Fruit fly (Drosophila melanogaster) whole organism, adult: ENCODE data around the gene CG32276.

Source experiments
- CG11617 ChIP-seq: fragments of 200-800 bp; sonication (Bioruptor generic); optimal IDR thresholded peaks from 2 replicates; lab custom pipeline; 2017; ENCODE audit warnings: mild to moderate bottlenecking, missing biosample characterization, missing genetic modification reagents, missing genetic modification characterization
- CG12768 ChIP-seq: fragments of 200-800 bp; sonication (Bioruptor generic); optimal IDR thresholded peaks from 2 replicates; lab custom pipeline; 2017; ENCODE audit warnings: missing biosample characterization, missing genetic modification characterization, mild to moderate bottlenecking, moderate library complexity, missing genetic modification reagents
- CG14711 ChIP-seq: fragments of 200-800 bp; sonication (Bioruptor generic); optimal IDR thresholded peaks from 2 replicates; lab custom pipeline; 2018; ENCODE audit warnings: missing biosample characterization, mild to moderate bottlenecking, missing genetic modification characterization, moderate library complexity
- CG1620 ChIP-seq: fragments of 200-800 bp; sonication (Bioruptor generic); optimal IDR thresholded peaks from 2 replicates; lab custom pipeline; 2016; ENCODE audit warnings: missing biosample characterization, missing genetic modification characterization
- CG33017 ChIP-seq: fragments of 200-800 bp; sonication (Bioruptor generic); optimal IDR thresholded peaks from 2 replicates; lab custom pipeline; 2018; ENCODE audit warnings: missing biosample characterization, mild to moderate bottlenecking, missing genetic modification characterization, moderate library complexity
- CG5204 ChIP-seq: fragments of 200-800 bp; sonication (Bioruptor generic); optimal IDR thresholded peaks from 2 replicates; lab custom pipeline; 2016; ENCODE audit warnings: missing biosample characterization, missing genetic modification characterization
- CG7045 ChIP-seq: fragments of 200-800 bp; sonication (Bioruptor generic); optimal IDR thresholded peaks from 2 replicates; lab custom pipeline; 2017; ENCODE audit warnings: missing biosample characterization, mild to moderate bottlenecking, missing genetic modification characterization
- CG7101 ChIP-seq: fragments of 200-800 bp; sonication (Bioruptor generic); optimal IDR thresholded peaks from 2 replicates; lab custom pipeline; 2018; ENCODE audit warnings: missing biosample characterization, mild to moderate bottlenecking, missing genetic modification characterization, moderate library complexity
- Clk ChIP-seq: fragments of 200-800 bp; sonication (Bioruptor generic); optimal IDR thresholded peaks from 2 replicates; lab custom pipeline; 2017; ENCODE audit warnings: missing biosample characterization, missing genetic modification characterization
- Crg-1 ChIP-seq: fragments of 200-800 bp; sonication (Bioruptor generic); optimal IDR thresholded peaks from 2 replicates; lab custom pipeline; 2016; ENCODE audit warnings: missing biosample characterization, missing genetic modification characterization
- Hr96 ChIP-seq: fragments of 200-800 bp; sonication (Bioruptor generic); optimal IDR thresholded peaks from 2 replicates; lab custom pipeline; 2016; ENCODE audit warnings: missing biosample characterization, missing genetic modification characterization
- Mnt ChIP-seq: fragments of 200-800 bp; sonication (Bioruptor generic); optimal IDR thresholded peaks from 2 replicates; lab custom pipeline; 2016; ENCODE audit warnings: missing biosample characterization, mild to moderate bottlenecking, missing genetic modification characterization
- bab1 ChIP-seq: fragments of 200-800 bp; sonication (Bioruptor generic); optimal IDR thresholded peaks from 3 replicates; lab custom pipeline; 2019; ENCODE audit warnings: missing biosample characterization, mild to moderate bottlenecking, missing genetic modification characterization, moderate library complexity
- cic ChIP-seq: fragments of 200-800 bp; sonication (Bioruptor generic); optimal IDR thresholded peaks from 2 replicates; lab custom pipeline; 2017; ENCODE audit warnings: missing biosample characterization, mild to moderate bottlenecking, missing genetic modification characterization, moderate library complexity
- cnc ChIP-seq, 2 experiments: fragments of >200 bp; optimal IDR thresholded peaks; 2 replicates each; lab custom pipeline; 2017
- kay ChIP-seq: fragments of 200-800 bp; sonication (Bioruptor generic); peaks from one replicate; lab custom pipeline; 2016; ENCODE audit warnings: missing biosample characterization, missing genetic modification characterization, borderline replicate concordance
- ovo ChIP-seq: fragments of 200-800 bp; sonication (Bioruptor generic); optimal IDR thresholded peaks from 2 replicates; lab custom pipeline; 2016; ENCODE audit warnings: missing biosample characterization, missing genetic modification characterization
- pad ChIP-seq: fragments of 200-800 bp; sonication (Bioruptor generic); optimal IDR thresholded peaks from 3 replicates; lab custom pipeline; 2017; ENCODE audit warnings: missing biosample characterization, missing genetic modification characterization, mild to moderate bottlenecking, moderate library complexity, missing genetic modification reagents
- tj ChIP-seq: fragments of 200-800 bp; sonication (Bioruptor generic); optimal IDR thresholded peaks from 3 replicates; lab custom pipeline; 2017; ENCODE audit warnings: missing biosample characterization, mild to moderate bottlenecking, missing genetic modification characterization, moderate library complexity
- toe ChIP-seq: fragments of 200-800 bp; sonication (Bioruptor generic); optimal IDR thresholded peaks from 2 replicates; lab custom pipeline; 2016; ENCODE audit warnings: missing biosample characterization, missing genetic modification characterization

CG32276 gene

DNA sequence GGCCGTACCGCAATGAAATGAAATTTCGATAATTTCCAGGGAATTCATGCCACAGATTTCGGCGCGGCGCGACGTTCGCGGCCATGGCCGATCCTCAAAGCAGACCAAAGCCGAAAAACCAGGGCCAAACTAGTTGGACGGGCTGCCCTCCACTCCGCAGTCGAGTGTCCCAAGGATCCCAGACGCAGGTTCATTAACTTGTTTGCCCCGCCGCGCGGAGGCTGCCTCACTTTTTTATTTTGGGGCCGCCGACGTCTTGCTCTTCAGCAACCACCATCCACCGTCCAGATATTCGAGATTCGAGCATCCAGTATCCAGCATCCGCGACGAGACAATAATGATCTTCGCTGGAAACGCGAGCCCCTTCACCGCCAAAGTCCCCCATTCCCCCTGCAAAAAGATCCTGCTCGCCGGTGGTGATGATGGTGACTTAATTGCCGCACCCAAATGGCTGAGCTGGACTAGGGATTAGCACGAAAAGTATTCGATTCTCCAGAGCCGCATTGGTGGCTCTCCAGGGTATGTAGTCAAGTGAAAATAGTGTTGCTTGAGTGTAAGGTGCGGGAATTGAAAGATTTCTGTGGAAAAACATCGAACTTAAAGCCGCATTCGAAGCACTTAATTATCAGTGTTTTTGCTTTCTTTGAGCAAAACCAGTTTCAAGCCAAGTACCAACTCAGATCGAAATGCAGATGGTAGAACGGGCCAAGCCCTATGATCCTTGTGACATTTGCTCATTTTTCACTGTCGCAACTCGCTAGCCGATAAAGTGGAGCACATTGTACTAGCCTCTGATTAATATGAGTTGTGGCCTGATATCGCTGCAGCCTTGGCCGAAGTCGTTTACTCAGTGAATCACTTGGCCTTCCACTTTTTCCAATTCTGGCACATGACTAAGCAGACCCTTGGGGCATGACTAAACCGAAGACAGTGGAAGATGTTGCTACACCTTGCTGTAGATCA lies 43.6 kb upstream of the CG32276 start:
- TF ChIP-seq bab1 (GFP tag; lab: Kevin White, UChicago) = no peak
- no peak for TF ChIP-seq CG7101 (tag; lab: Kevin White, UChicago)
- no peak for TF ChIP-seq cic (GFP tag; lab: Kevin White, UChicago)
- no peak for TF ChIP-seq toe
- no peak for TF ChIP-seq CG1620
- no peak for TF ChIP-seq Hr96 (GFP tag; lab: Kevin White, UChicago)
- TF ChIP-seq Crg-1 (GFP tag; lab: Kevin White, UChicago) = no peak
- no peak for TF ChIP-seq CG11617 (GFP tag; lab: Kevin White, UChicago)
- no peak for TF ChIP-seq Clk
- no peak for TF ChIP-seq pad
- TF ChIP-seq cnc (optimal IDR thresholded peaks at IDR 0.05; lab: Kevin White, UChicago) = no peak
- no peak for TF ChIP-seq CG7045
- no peak for TF ChIP-seq ovo (GFP tag; lab: Kevin White, UChicago)
- no peak for TF ChIP-seq kay
- TF ChIP-seq CG14711 = no peak
- no peak for TF ChIP-seq tj (GFP tag; lab: Kevin White, UChicago)
- no peak for TF ChIP-seq CG5204 (GFP tag; lab: Kevin White, UChicago)

dm6 chr3L:3241368-3241640 lies 42.5 kb upstream of the CG32276 start:
- TF ChIP-seq CG1620 (no peak), cic (GFP tag; lab: Kevin White, UChicago) (no peak), CG7101 (tag; lab: Kevin White, UChicago) (no peak), ovo (GFP tag; lab: Kevin White, UChicago) (no peak), CG11617 (GFP tag; lab: Kevin White, UChicago) (no peak), toe (no peak), CG5204 (GFP tag; lab: Kevin White, UChicago) (no peak), CG14711 (no peak), cnc (optimal IDR thresholded peaks at IDR 0.05; lab: Kevin White, UChicago) (no peak), CG12768 (no peak), Hr96 (GFP tag; lab: Kevin White, UChicago) (no peak), CG33017 (tag; lab: Kevin White, UChicago) (no peak), bab1 (GFP tag; lab: Kevin White, UChicago) (no peak), pad (no peak), Crg-1 (GFP tag; lab: Kevin White, UChicago) (no peak), Clk (no peak), Mnt (no peak), tj (GFP tag; lab: Kevin White, UChicago) (no peak), kay (no peak), CG7045 (no peak)

DNA sequence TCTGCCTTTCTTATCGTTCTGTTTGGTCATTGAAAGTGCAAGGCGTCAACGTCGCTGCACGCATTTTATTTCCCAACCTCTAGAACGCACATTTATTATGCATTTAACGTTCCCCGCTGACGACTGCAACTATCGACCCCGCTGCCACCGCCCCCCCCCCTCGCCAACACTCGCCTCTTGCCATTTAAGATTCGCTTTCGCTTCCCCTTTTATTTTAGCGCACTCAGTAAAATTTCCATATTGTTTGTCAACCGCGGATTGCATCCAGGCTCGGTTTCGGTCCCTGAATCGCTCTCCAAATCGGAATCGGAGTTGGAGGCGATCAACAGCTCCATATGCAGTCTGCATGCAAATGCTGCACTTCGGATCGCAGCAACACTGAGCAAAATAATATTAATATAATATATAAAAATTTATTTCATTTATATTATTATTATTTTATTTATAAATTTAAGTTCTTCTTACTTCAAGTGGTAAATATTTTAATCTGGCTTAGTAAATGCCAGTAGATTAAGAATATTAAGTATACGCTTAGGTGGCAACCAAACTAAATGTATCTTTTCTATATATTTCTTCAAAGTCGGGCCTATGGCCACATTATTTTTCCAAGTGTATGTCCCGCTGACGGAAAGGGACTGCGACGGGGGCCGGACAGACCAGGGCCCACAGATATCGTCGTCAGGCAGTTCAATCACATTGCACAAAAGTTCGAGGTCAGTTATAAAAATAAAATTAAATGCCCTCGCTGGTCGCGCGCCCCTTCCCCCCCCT lies 41.9 kb upstream of the CG32276 start:
- no peak for TF ChIP-seq cnc (optimal IDR thresholded peaks at IDR 0.05; lab: Kevin White, UChicago)
- peak; percentile 48 for TF ChIP-seq tj (GFP tag; lab: Kevin White, UChicago)
- no peak for TF ChIP-seq CG7101 (tag; lab: Kevin White, UChicago)
- TF ChIP-seq CG12768 = no peak
- TF ChIP-seq CG14711 = no peak
- no peak for TF ChIP-seq Mnt
- no peak for TF ChIP-seq pad
- TF ChIP-seq kay = peak; percentile 9
- TF ChIP-seq toe = no peak
- no peak for TF ChIP-seq CG5204 (GFP tag; lab: Kevin White, UChicago)
- TF ChIP-seq ovo (GFP tag; lab: Kevin White, UChicago) = no peak
- TF ChIP-seq Hr96 (GFP tag; lab: Kevin White, UChicago) = no peak
- no peak for TF ChIP-seq CG11617 (GFP tag; lab: Kevin White, UChicago)
- no peak for TF ChIP-seq Crg-1 (GFP tag; lab: Kevin White, UChicago)
- TF ChIP-seq CG1620 = no peak

DNA sequence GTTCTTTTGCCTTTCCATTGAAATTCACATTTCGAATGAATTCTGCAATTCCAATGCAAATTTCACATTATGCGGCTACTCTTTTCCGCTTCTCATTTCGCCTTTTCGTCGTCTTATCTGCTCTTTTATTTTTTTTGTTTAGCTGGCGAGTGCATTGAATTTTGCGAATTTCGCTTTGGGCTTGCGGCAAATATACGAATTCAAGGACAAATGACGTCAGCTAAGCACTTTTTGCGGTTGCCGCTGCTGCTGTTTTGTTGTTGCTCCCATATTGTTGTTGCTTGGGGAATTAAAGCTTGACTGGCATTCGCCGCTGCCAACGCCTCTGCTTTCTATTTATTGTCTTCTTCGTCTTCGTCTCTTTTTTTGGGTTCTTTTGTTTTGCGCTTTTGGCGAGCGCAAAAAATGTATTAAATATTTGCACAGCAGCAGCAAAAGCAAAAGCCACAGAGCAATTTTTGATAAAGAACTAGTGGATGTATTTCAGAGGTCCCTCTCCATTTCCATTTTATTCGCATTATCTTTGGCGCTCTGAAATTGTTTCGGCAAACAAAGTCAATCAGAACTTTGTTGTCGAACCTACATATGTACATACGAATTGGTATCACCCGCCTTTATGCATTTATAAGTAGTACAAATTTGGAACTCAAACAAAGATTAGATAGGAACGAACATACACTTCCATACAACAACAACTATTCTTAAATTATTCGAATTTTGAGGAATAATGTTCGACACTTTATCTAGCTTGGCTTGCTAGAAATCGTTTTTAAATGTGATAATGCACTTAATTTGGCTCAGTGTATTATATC lies 41.1 kb upstream of the CG32276 start:
- TF ChIP-seq CG11617 (GFP tag; lab: Kevin White, UChicago) (peak; percentile 28), Mnt (no peak), tj (GFP tag; lab: Kevin White, UChicago) (peak; percentile 80), pad (no peak), Clk (no peak), CG12768 (no peak), CG33017 (tag; lab: Kevin White, UChicago) (peak; percentile 40), CG7045 (no peak), CG5204 (GFP tag; lab: Kevin White, UChicago) (no peak), kay (no peak), Hr96 (GFP tag; lab: Kevin White, UChicago) (no peak), ovo (GFP tag; lab: Kevin White, UChicago) (no peak), Crg-1 (GFP tag; lab: Kevin White, UChicago) (no peak), CG14711 (no peak), cic (GFP tag; lab: Kevin White, UChicago) (no peak), CG7101 (tag; lab: Kevin White, UChicago) (peak; percentile 50), CG1620 (no peak), bab1 (GFP tag; lab: Kevin White, UChicago) (no peak), cnc (optimal IDR thresholded peaks at IDR 0.05; lab: Kevin White, UChicago) (no peak), toe (no peak)
